Worm (Caenorhabditis elegans) whole organism, mixed stage, embryonic: ENCODE results near the gene efhc-1.

Experiments
- M03D4.4 ChIP-seq: sonication (generic microtip); optimal IDR thresholded peaks from 2 replicates; lab custom pipeline; 2017; ENCODE audit warnings: mild to moderate bottlenecking, missing genetic modification characterization, missing compliant biosample characterization
- bed-3 ChIP-seq: fragments of 200-800 bp; sonication (Bioruptor generic); optimal IDR thresholded peaks from 3 replicates; lab custom pipeline; 2018; ENCODE audit warnings: mild to moderate bottlenecking, missing genetic modification characterization, moderate library complexity, missing compliant biosample characterization
- ceh-39 ChIP-seq: fragments of 150-350 bp; optimal IDR thresholded peaks from 2 replicates; lab custom pipeline; 2014; ENCODE audit warnings: missing biosample characterization, missing genetic modification characterization
- ceh-43 ChIP-seq: fragments of 200-800 bp; sonication (Bioruptor generic); optimal IDR thresholded peaks from 2 replicates; lab custom pipeline; 2018; ENCODE audit warnings: mild to moderate bottlenecking, missing genetic modification characterization, moderate library complexity, missing compliant biosample characterization
- ceh-83 ChIP-seq: fragments of 200-800 bp; sonication (Bioruptor generic); optimal IDR thresholded peaks from 2 replicates; lab custom pipeline; 2018; ENCODE audit warnings: mild to moderate bottlenecking, missing genetic modification characterization, missing compliant biosample characterization
- cnd-1 ChIP-seq: fragments of 200-800 bp; sonication (Bioruptor generic); optimal IDR thresholded peaks from 2 replicates; lab custom pipeline; 2018; ENCODE audit warnings: mild to moderate bottlenecking, missing genetic modification characterization, missing compliant biosample characterization
- drap-1 ChIP-seq: fragments of 200-800 bp; sonication (Bioruptor generic); optimal IDR thresholded peaks from 3 replicates; lab custom pipeline; 2018; ENCODE audit warnings: mild to moderate bottlenecking, missing genetic modification characterization, missing compliant biosample characterization
- elt-1 ChIP-seq: sonication (generic microtip); optimal IDR thresholded peaks from 2 replicates; lab custom pipeline; 2017; ENCODE audit warnings: missing genetic modification characterization, mild to moderate bottlenecking, missing compliant biosample characterization, antibody characterized with exemption, moderate library complexity, borderline replicate concordance; ENCODE audit not compliant: insufficient read depth
- elt-3 ChIP-seq: fragments of 150-350 bp; optimal IDR thresholded peaks from 2 replicates; lab custom pipeline; 2014; ENCODE audit warnings: missing biosample characterization, missing genetic modification characterization
- ham-2 ChIP-seq: fragments of 200-800 bp; sonication (Bioruptor generic); optimal IDR thresholded peaks from 2 replicates; lab custom pipeline; 2018; ENCODE audit warnings: mild to moderate bottlenecking, missing genetic modification characterization, missing compliant biosample characterization
- hlh-1 ChIP-seq: fragments of 150-350 bp; optimal IDR thresholded peaks from 2 replicates; lab custom pipeline; 2014; ENCODE audit warnings: missing biosample characterization, missing genetic modification reagents, missing genetic modification characterization
- lin-32 ChIP-seq: fragments of 200-800 bp; sonication (Bioruptor generic); optimal IDR thresholded peaks from 2 replicates; lab custom pipeline; 2018; ENCODE audit warnings: mild to moderate bottlenecking, missing genetic modification characterization, missing compliant biosample characterization
- mab-5 ChIP-seq: fragments of 150-350 bp; optimal IDR thresholded peaks from 2 replicates; lab custom pipeline; 2014; ENCODE audit warnings: missing biosample characterization, missing genetic modification characterization
- mep-1 ChIP-seq: fragments of 150-350 bp; optimal IDR thresholded peaks from 2 replicates; lab custom pipeline; 2017; ENCODE audit warnings: missing biosample characterization, missing genetic modification reagents, missing genetic modification characterization, inconsistent platforms
- mls-2 ChIP-seq: sonication (generic microtip); optimal IDR thresholded peaks from 2 replicates; lab custom pipeline; 2016; ENCODE audit warnings: mild to moderate bottlenecking, missing genetic modification characterization, moderate library complexity, missing compliant biosample characterization
- nhr-12 ChIP-seq: fragments of 150-350 bp; optimal IDR thresholded peaks from 2 replicates; lab custom pipeline; 2014; ENCODE audit warnings: missing biosample characterization, missing genetic modification characterization
- nhr-2 ChIP-seq: fragments of 150-350 bp; optimal IDR thresholded peaks from 2 replicates; lab custom pipeline; 2014; ENCODE audit warnings: missing biosample characterization, missing genetic modification characterization
- nhr-237 ChIP-seq: fragments of 150-350 bp; optimal IDR thresholded peaks from 2 replicates; lab custom pipeline; 2014; ENCODE audit warnings: missing biosample characterization, missing genetic modification characterization
- nhr-28 ChIP-seq: fragments of 150-350 bp; optimal IDR thresholded peaks from 2 replicates; lab custom pipeline; 2014; ENCODE audit warnings: missing biosample characterization, missing genetic modification characterization
- nhr-76 ChIP-seq: sonication (generic microtip); optimal IDR thresholded peaks from 2 replicates; lab custom pipeline; 2017; ENCODE audit warnings: missing biosample characterization, missing genetic modification characterization
- sem-2 ChIP-seq: fragments of 200-800 bp; sonication (Bioruptor generic); optimal IDR thresholded peaks from 2 replicates; lab custom pipeline; 2018; ENCODE audit warnings: mild to moderate bottlenecking, missing genetic modification characterization, missing compliant biosample characterization
- snpc-4 ChIP-seq: fragments of 150-350 bp; optimal IDR thresholded peaks from 2 replicates; lab custom pipeline; 2014; ENCODE audit warnings: missing biosample characterization, missing genetic modification characterization
- sptf-1 ChIP-seq: sonication (generic microtip); optimal IDR thresholded peaks from 2 replicates; lab custom pipeline; 2017; ENCODE audit warnings: mild to moderate bottlenecking, missing genetic modification characterization, moderate library complexity, missing compliant biosample characterization
- tbx-8 ChIP-seq: fragments of 200-800 bp; sonication (Bioruptor generic); optimal IDR thresholded peaks from 2 replicates; lab custom pipeline; 2018; ENCODE audit warnings: mild to moderate bottlenecking, missing genetic modification characterization, moderate library complexity, missing compliant biosample characterization
- unc-120 ChIP-seq: sonication (generic microtip); optimal IDR thresholded peaks from 2 replicates; lab custom pipeline; 2017; ENCODE audit warnings: missing genetic modification characterization, missing compliant biosample characterization; ENCODE audit not compliant: poor library complexity, severe bottlenecking
- unc-39 ChIP-seq: fragments of 150-350 bp; optimal IDR thresholded peaks from 2 replicates; lab custom pipeline; 2014; ENCODE audit warnings: missing biosample characterization, missing genetic modification characterization
- unc-62 ChIP-seq: fragments of 150-350 bp; optimal IDR thresholded peaks from 2 replicates; lab custom pipeline; 2014; ENCODE audit warnings: missing biosample characterization, missing genetic modification reagents, missing genetic modification characterization
- zip-8 ChIP-seq: fragments of 150-350 bp; optimal IDR thresholded peaks from 2 replicates; lab custom pipeline; 2014; ENCODE audit warnings: missing biosample characterization, missing genetic modification characterization

efhc-1 gene

DNA sequence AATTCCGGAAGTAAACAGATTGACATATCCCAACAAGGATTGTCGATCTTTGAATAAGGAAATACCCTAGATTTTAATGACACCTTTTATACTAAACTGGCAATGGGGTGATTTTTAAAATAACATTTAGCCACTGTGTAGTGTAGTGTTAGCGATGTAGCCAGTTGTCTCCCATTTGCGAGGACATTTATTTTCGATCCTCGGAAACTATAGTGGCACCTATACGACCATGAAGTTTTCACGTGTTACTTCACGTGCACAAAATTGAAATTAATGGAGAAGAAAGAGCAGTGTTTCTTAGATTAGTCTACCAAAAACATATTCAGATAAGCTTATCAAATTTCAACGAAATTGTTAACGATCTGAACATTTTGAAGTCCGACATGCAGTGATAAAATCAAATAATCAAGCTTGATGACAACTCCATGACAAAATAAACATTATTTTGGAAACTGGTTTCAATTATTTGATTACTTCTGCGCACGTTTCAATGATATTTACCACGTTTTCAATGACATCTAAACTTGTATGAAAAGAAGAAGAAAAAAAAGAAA, 24.8 kb upstream of the efhc-1 start, which contains the start of gene R07E3.4:
Gene R07E3.4, minus strand, starts transcription at position 51 of the 554 bp plus-strand sequence.
- TF ChIP-seq ceh-39 (tag; lab: Kevin White, UChicago) (no peak), lin-32 (GFP tag; lab: Kevin White, UChicago) (no peak), zip-8 (no peak), unc-120 (tag; lab: Kevin White, UChicago) (no peak), hlh-1 (tag; lab: Kevin White, UChicago) (peak; percentile 2), ceh-43 (GFP tag; lab: Kevin White, UChicago) (no peak), nhr-2 (tag; lab: Kevin White, UChicago) (no peak), cnd-1 (no peak)
- TF ChIP-seq, all 35 proteins: peak for 1

DNA sequence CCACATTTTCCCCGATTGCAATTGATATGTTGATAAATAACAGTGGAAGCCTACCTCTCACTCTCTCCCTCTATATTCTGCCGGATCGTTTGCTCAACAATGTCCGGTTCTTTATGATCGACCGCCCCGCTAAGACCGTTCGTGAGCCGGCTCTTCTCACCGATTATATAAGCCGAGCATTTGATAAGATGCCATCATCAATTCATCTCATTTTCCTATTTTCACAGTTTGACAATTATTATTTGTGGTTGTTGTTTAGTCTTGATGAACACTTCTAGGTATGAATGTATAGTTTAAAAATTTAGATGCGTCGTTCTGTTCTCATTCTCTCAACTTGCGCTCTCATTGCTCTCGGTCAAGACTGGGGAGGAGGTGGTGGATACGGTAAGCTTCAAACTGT, 22.0 kb upstream of the efhc-1 start, which contains the start of gene idpa-3:
Gene idpa-3, plus strand, starts transcription at position 301 of the 400 bp plus-strand sequence.
- TF ChIP-seq nhr-28 (tag; lab: Kevin White, UChicago): no peak
- no peak for TF ChIP-seq unc-120 (tag; lab: Kevin White, UChicago)
- TF ChIP-seq ceh-83 (GFP tag; lab: Kevin White, UChicago): no peak
- TF ChIP-seq elt-1 (tag; lab: Kevin White, UChicago): no peak
- no peak for TF ChIP-seq nhr-237
- no peak for TF ChIP-seq mab-5
- TF ChIP-seq unc-62: no peak
- no peak for TF ChIP-seq lin-32 (GFP tag; lab: Kevin White, UChicago)

DNA sequence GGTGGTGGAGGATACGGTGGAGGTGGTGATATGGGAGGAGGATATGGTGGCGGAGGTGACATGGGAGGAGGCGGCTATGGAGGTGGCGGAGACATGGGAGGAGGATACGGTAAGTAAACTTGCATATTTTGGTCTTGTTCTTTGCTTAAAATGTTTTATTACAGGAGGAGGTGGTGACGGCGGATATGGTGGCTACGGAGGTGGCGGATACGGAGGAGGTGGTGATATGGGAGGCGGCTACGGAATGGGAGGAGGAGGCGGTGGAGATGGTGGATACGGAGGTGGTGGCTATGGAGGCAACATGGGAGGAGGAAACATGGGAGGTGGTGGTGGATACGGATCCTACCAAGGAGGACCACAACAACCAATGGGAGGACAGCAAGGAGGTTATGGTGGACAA, 21.6 kb upstream of the efhc-1 start:
- TF ChIP-seq unc-120 (tag; lab: Kevin White, UChicago): no peak
- TF ChIP-seq sptf-1 (tag; lab: Kevin White, UChicago): peak; percentile 62
- no peak for TF ChIP-seq drap-1 (GFP tag; lab: Kevin White, UChicago)
- TF ChIP-seq elt-1 (tag; lab: Kevin White, UChicago): no peak
- TF ChIP-seq unc-39 (tag; lab: Kevin White, UChicago): no peak
- TF ChIP-seq ceh-83 (GFP tag; lab: Kevin White, UChicago): no peak
- no peak for TF ChIP-seq nhr-12 (tag; lab: Kevin White, UChicago)
- TF ChIP-seq nhr-28 (tag; lab: Kevin White, UChicago): no peak

DNA sequence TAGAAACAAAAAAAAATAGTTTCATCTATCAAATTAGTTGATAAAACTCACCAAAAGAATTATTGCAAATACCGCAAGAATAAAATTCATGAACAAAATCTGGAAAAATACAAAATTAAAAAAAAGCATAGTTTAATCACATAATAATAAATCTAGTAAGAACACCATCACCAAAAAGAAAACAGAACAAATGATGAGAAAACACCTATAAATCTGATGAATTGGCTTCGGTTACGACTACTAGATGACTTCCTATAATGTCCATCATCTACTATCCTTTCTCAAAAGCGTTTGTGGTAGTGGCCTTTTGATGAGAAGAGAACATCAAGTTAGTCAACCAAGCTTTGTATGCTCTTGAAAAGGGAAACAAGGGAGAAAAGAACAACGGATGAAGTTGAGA, 20.1 kb upstream of the efhc-1 start, which contains the start of gene cut-5:
Gene cut-5, minus strand, starts transcription at position 101 of the 400 bp plus-strand sequence.
- TF ChIP-seq cnd-1: no peak
- TF ChIP-seq mep-1 (tag; lab: Kevin White, UChicago): no peak
- TF ChIP-seq ceh-39 (tag; lab: Kevin White, UChicago): no peak
- TF ChIP-seq unc-120 (tag; lab: Kevin White, UChicago): no peak
- no peak for TF ChIP-seq tbx-8 (GFP tag; lab: Kevin White, UChicago)
- TF ChIP-seq snpc-4 (tag; lab: Kevin White, UChicago): no peak
- TF ChIP-seq unc-39 (tag; lab: Kevin White, UChicago): no peak
- no peak for TF ChIP-seq mab-5
- no peak for TF ChIP-seq ceh-83 (GFP tag; lab: Kevin White, UChicago)
- no peak for TF ChIP-seq sptf-1 (tag; lab: Kevin White, UChicago)
- TF ChIP-seq nhr-28 (tag; lab: Kevin White, UChicago): no peak
- TF ChIP-seq sem-2: no peak
- no peak for TF ChIP-seq M03D4.4 (tag; lab: Kevin White, UChicago)
- no peak for TF ChIP-seq ham-2 (GFP tag; lab: Kevin White, UChicago)
- TF ChIP-seq zip-8: no peak
- TF ChIP-seq mls-2 (tag; lab: Kevin White, UChicago): no peak
- TF ChIP-seq, all 35 proteins: peak for 0

- no peak for TF ChIP-seq ceh-83 (GFP tag; lab: Kevin White, UChicago)
- no peak for TF ChIP-seq nhr-76 (tag; lab: Kevin White, UChicago)
- no peak for TF ChIP-seq ceh-43 (GFP tag; lab: Kevin White, UChicago)
- no peak for TF ChIP-seq elt-3 (tag; lab: Kevin White, UChicago)
These were observed 19.4 kb upstream of the efhc-1 start for ce11 chrX:10338761-10339160.

DNA sequence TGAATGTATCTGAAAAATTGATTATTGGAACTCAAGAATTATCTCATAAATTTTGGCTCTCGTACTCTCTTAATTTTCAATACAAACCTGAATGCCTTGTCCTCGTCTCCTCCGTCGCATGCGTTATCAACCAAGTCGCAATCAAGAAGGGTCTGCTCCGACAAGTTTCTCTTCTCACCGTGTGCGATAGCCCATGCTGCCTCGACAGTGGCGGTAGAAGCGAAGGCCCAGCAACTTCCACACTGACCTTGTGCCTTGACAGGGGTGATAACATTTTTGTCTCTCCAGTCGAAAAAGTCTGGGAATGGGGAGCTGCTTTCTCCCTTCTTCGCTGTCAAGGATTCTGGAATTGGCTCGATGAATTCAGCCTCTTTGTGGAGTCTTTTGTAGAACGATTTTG, 18.1 kb upstream of the efhc-1 start:
- TF ChIP-seq bed-3 (GFP tag; lab: Kevin White, UChicago): no peak
- no peak for TF ChIP-seq elt-1 (tag; lab: Kevin White, UChicago)
- TF ChIP-seq unc-120 (tag; lab: Kevin White, UChicago): no peak
- TF ChIP-seq unc-39 (tag; lab: Kevin White, UChicago): no peak
- no peak for TF ChIP-seq nhr-76 (tag; lab: Kevin White, UChicago)
- TF ChIP-seq mab-5: no peak
- TF ChIP-seq zip-8: no peak
- no peak for TF ChIP-seq ham-2 (GFP tag; lab: Kevin White, UChicago)
- TF ChIP-seq nhr-28 (tag; lab: Kevin White, UChicago): no peak
- TF ChIP-seq ceh-83 (GFP tag; lab: Kevin White, UChicago): no peak
- TF ChIP-seq ceh-39 (tag; lab: Kevin White, UChicago): no peak
